Worm (Caenorhabditis elegans) whole organism, mixed stage, embryonic: Measurements from ENCODE around the gene bli-6.

Experiments
- bed-3 ChIP-seq: fragments of 200-800 bp; sonication (Bioruptor generic); optimal IDR thresholded peaks from 3 replicates; lab custom pipeline; 2018; ENCODE audit warnings: mild to moderate bottlenecking, missing genetic modification characterization, moderate library complexity, missing compliant biosample characterization
- blmp-1 ChIP-seq: fragments of 150-350 bp; optimal IDR thresholded peaks from 2 replicates; lab custom pipeline; 2014; ENCODE audit warnings: missing biosample characterization, missing genetic modification characterization
- ceh-39 ChIP-seq: fragments of 150-350 bp; optimal IDR thresholded peaks from 2 replicates; lab custom pipeline; 2014; ENCODE audit warnings: missing biosample characterization, missing genetic modification characterization
- ceh-43 ChIP-seq: fragments of 200-800 bp; sonication (Bioruptor generic); optimal IDR thresholded peaks from 2 replicates; lab custom pipeline; 2018; ENCODE audit warnings: mild to moderate bottlenecking, missing genetic modification characterization, moderate library complexity, missing compliant biosample characterization
- ceh-83 ChIP-seq: fragments of 200-800 bp; sonication (Bioruptor generic); optimal IDR thresholded peaks from 2 replicates; lab custom pipeline; 2018; ENCODE audit warnings: mild to moderate bottlenecking, missing genetic modification characterization, missing compliant biosample characterization
- ces-1 ChIP-seq: fragments of 150-350 bp; optimal IDR thresholded peaks from 2 replicates; lab custom pipeline; 2014; ENCODE audit warnings: missing biosample characterization, missing genetic modification reagents, missing genetic modification characterization
- cnd-1 ChIP-seq: fragments of 200-800 bp; sonication (Bioruptor generic); optimal IDR thresholded peaks from 2 replicates; lab custom pipeline; 2018; ENCODE audit warnings: mild to moderate bottlenecking, missing genetic modification characterization, missing compliant biosample characterization
- drap-1 ChIP-seq: fragments of 200-800 bp; sonication (Bioruptor generic); optimal IDR thresholded peaks from 3 replicates; lab custom pipeline; 2018; ENCODE audit warnings: mild to moderate bottlenecking, missing genetic modification characterization, missing compliant biosample characterization
- elt-1 ChIP-seq: sonication (generic microtip); optimal IDR thresholded peaks from 2 replicates; lab custom pipeline; 2017; ENCODE audit warnings: missing genetic modification characterization, mild to moderate bottlenecking, missing compliant biosample characterization, antibody characterized with exemption, moderate library complexity, borderline replicate concordance; ENCODE audit not compliant: insufficient read depth
- elt-3 ChIP-seq: fragments of 150-350 bp; optimal IDR thresholded peaks from 2 replicates; lab custom pipeline; 2014; ENCODE audit warnings: missing biosample characterization, missing genetic modification characterization
- ham-2 ChIP-seq: fragments of 200-800 bp; sonication (Bioruptor generic); optimal IDR thresholded peaks from 2 replicates; lab custom pipeline; 2018; ENCODE audit warnings: mild to moderate bottlenecking, missing genetic modification characterization, missing compliant biosample characterization
- hlh-1 ChIP-seq: fragments of 150-350 bp; optimal IDR thresholded peaks from 2 replicates; lab custom pipeline; 2014; ENCODE audit warnings: missing biosample characterization, missing genetic modification reagents, missing genetic modification characterization
- lin-13 ChIP-seq: fragments of 150-350 bp; optimal IDR thresholded peaks from 2 replicates; lab custom pipeline; 2014; ENCODE audit warnings: missing biosample characterization, missing genetic modification characterization
- lin-32 ChIP-seq: fragments of 200-800 bp; sonication (Bioruptor generic); optimal IDR thresholded peaks from 2 replicates; lab custom pipeline; 2018; ENCODE audit warnings: mild to moderate bottlenecking, missing genetic modification characterization, missing compliant biosample characterization
- lsy-2 ChIP-seq: fragments of 150-350 bp; optimal IDR thresholded peaks from 2 replicates; lab custom pipeline; 2014; ENCODE audit warnings: missing biosample characterization, missing genetic modification characterization
- mab-5 ChIP-seq: fragments of 150-350 bp; optimal IDR thresholded peaks from 2 replicates; lab custom pipeline; 2014; ENCODE audit warnings: missing biosample characterization, missing genetic modification characterization
- mep-1 ChIP-seq: fragments of 150-350 bp; optimal IDR thresholded peaks from 2 replicates; lab custom pipeline; 2017; ENCODE audit warnings: missing biosample characterization, missing genetic modification reagents, missing genetic modification characterization, inconsistent platforms
- nhr-12 ChIP-seq: fragments of 150-350 bp; optimal IDR thresholded peaks from 2 replicates; lab custom pipeline; 2014; ENCODE audit warnings: missing biosample characterization, missing genetic modification characterization
- nhr-2 ChIP-seq: fragments of 150-350 bp; optimal IDR thresholded peaks from 2 replicates; lab custom pipeline; 2014; ENCODE audit warnings: missing biosample characterization, missing genetic modification characterization
- nhr-237 ChIP-seq: fragments of 150-350 bp; optimal IDR thresholded peaks from 2 replicates; lab custom pipeline; 2014; ENCODE audit warnings: missing biosample characterization, missing genetic modification characterization
- nhr-28 ChIP-seq: fragments of 150-350 bp; optimal IDR thresholded peaks from 2 replicates; lab custom pipeline; 2014; ENCODE audit warnings: missing biosample characterization, missing genetic modification characterization
- nhr-76 ChIP-seq: sonication (generic microtip); optimal IDR thresholded peaks from 2 replicates; lab custom pipeline; 2017; ENCODE audit warnings: missing biosample characterization, missing genetic modification characterization
- pha-4 ChIP-seq: fragments of 150-350 bp; optimal IDR thresholded peaks from 2 replicates; lab custom pipeline; 2018; ENCODE audit warnings: missing biosample characterization, missing genetic modification reagents, missing genetic modification characterization
- sem-2 ChIP-seq: fragments of 200-800 bp; sonication (Bioruptor generic); optimal IDR thresholded peaks from 2 replicates; lab custom pipeline; 2018; ENCODE audit warnings: mild to moderate bottlenecking, missing genetic modification characterization, missing compliant biosample characterization
- snpc-4 ChIP-seq: fragments of 150-350 bp; optimal IDR thresholded peaks from 2 replicates; lab custom pipeline; 2014; ENCODE audit warnings: missing biosample characterization, missing genetic modification characterization
- tbx-8 ChIP-seq: fragments of 200-800 bp; sonication (Bioruptor generic); optimal IDR thresholded peaks from 2 replicates; lab custom pipeline; 2018; ENCODE audit warnings: mild to moderate bottlenecking, missing genetic modification characterization, moderate library complexity, missing compliant biosample characterization
- unc-120 ChIP-seq: sonication (generic microtip); optimal IDR thresholded peaks from 2 replicates; lab custom pipeline; 2017; ENCODE audit warnings: missing genetic modification characterization, missing compliant biosample characterization; ENCODE audit not compliant: poor library complexity, severe bottlenecking
- unc-39 ChIP-seq: fragments of 150-350 bp; optimal IDR thresholded peaks from 2 replicates; lab custom pipeline; 2014; ENCODE audit warnings: missing biosample characterization, missing genetic modification characterization
- unc-62 ChIP-seq: fragments of 150-350 bp; optimal IDR thresholded peaks from 2 replicates; lab custom pipeline; 2014; ENCODE audit warnings: missing biosample characterization, missing genetic modification reagents, missing genetic modification characterization

Gene bli-6

DNA sequence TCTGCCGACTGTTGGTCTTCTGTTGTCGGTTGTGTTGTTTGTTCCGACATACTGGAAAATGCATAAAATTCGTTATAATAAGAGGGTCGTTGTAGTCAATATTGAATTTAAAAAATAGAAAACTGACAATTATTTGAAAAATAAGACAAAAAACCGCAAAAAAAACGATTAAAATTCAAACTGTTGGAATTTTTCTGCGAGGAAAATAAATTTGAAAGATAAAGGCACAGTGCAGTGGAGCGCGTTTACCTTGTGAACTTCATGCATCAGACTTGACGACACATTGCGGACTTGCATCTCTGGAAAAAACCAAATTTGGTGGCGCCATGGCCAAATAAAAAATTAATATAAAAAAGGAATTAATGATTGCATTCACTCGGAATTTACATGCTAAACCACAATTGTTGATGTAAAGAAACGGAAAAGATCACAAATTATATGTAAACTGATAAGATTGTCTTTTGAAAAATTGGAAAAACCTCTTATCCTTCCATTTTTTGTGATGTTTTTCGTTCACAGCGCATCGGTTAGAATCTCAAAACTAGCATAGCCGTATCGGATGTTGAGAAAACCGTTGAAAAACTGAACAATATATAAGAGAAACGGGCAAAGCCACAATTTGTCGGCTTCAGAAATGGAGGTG is at the start of gene bli-6, which contains the start of gene hrpf-2:
Gene bli-6 (plus strand): TSS at position 593 of the 643 bp plus-strand sequence.
Gene hrpf-2 (minus strand): TSS at position 51 of the 643 bp plus-strand sequence.
- TF ChIP-seq ces-1 (GFP tag; lab: Kevin White, UChicago): peak; percentile 70
- TF ChIP-seq lsy-2 (tag; lab: Kevin White, UChicago): peak; percentile 78
- TF ChIP-seq bed-3 (GFP tag; lab: Kevin White, UChicago): no peak
- TF ChIP-seq mep-1 (tag; lab: Kevin White, UChicago): peak; percentile 76
- TF ChIP-seq mab-5: no peak
- no peak for TF ChIP-seq nhr-76
- TF ChIP-seq nhr-237 (tag; lab: Kevin White, UChicago): peak; percentile 61
- no peak for TF ChIP-seq ham-2 (GFP tag; lab: Kevin White, UChicago)
- peak; percentile 85 for TF ChIP-seq unc-120 (tag; lab: Kevin White, UChicago)
- peak; percentile 1 for TF ChIP-seq hlh-1
- TF ChIP-seq pha-4 (tag; lab: Kevin White, UChicago): peak; percentile 35
- no peak for TF ChIP-seq nhr-28
- no peak for TF ChIP-seq ceh-43 (GFP tag; lab: Kevin White, UChicago)
- peak; percentile 4 for TF ChIP-seq ceh-39 (tag; lab: Kevin White, UChicago)
- no peak for TF ChIP-seq blmp-1
- no peak for TF ChIP-seq tbx-8 (GFP tag; lab: Kevin White, UChicago)
- TF ChIP-seq unc-62 (GFP tag; lab: Kevin White, UChicago): no peak

DNA sequence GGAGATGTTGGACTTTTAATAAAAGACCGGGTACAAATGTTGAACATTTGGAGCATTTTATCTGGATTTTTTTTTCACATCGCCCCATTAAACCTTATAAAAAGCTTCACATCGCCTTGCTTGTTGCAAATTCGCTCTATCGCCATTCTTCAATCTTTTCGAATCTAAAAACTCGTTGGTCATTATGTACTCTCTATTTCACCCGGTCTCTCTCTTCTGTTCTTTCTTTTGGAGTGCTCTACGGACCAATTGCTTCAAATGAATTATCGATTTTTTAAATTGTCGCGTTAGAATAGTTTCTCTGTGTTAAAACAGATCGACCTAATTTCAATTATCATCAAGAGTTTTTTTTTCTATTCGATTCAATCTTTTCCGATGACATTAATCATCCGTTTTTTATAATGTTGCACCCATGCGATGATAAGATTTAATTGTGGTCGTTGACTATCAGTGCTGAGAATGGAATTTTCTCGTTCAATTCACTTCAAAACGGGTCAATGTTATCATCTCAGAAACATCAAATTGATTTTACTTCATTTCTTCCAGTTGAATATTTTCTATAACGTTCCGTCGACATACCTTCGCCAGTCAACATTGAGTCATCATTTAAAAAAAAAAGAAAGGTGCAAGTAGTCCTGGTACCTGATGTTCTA is 49.4 kb upstream of the bli-6 start:
- TF ChIP-seq hlh-1 (no peak), mab-5 (no peak), cnd-1 (tag; lab: Kevin White, UChicago) (no peak), bed-3 (GFP tag; lab: Kevin White, UChicago) (no peak), nhr-237 (tag; lab: Kevin White, UChicago) (no peak), mep-1 (tag; lab: Kevin White, UChicago) (peak; percentile 25), unc-120 (tag; lab: Kevin White, UChicago) (no peak), elt-3 (tag; lab: Kevin White, UChicago) (no peak), ceh-83 (GFP tag; lab: Kevin White, UChicago) (no peak), unc-62 (GFP tag; lab: Kevin White, UChicago) (no peak), lsy-2 (tag; lab: Kevin White, UChicago) (no peak), ceh-39 (tag; lab: Kevin White, UChicago) (peak; percentile 55), elt-1 (tag; lab: Kevin White, UChicago) (peak; percentile 15), pha-4 (tag; lab: Kevin White, UChicago) (no peak), nhr-12 (no peak), unc-39 (no peak), ces-1 (GFP tag; lab: Kevin White, UChicago) (peak; percentile 73)

DNA sequence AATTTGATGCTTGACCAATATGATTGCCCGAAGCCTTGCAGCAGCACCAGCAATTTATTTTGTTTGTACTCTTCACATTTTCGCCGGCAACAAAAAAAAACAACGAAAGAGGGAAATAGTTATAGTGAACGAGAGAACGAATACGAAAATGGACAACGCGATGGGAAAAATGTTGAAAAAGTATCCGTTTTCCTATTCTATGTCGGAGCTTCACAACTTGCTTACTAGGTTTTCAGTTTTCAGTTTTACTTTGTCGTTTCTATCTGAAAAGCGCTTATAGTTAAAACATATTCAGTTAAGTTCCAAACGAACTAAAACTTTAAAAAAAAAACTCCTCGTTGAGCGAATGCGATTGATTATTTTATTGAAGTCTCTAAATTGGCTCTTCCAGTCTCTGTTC is 48.7 kb upstream of the bli-6 start:
- no peak for TF ChIP-seq lin-13 (tag; lab: Kevin White, UChicago)
- TF ChIP-seq ham-2 (GFP tag; lab: Kevin White, UChicago): no peak
- TF ChIP-seq ces-1 (GFP tag; lab: Kevin White, UChicago): no peak
- TF ChIP-seq unc-62 (GFP tag; lab: Kevin White, UChicago): no peak
- no peak for TF ChIP-seq unc-39
- no peak for TF ChIP-seq lin-32 (GFP tag; lab: Kevin White, UChicago)
- TF ChIP-seq drap-1 (GFP tag; lab: Kevin White, UChicago): no peak
- TF ChIP-seq cnd-1 (tag; lab: Kevin White, UChicago): no peak
- no peak for TF ChIP-seq bed-3 (GFP tag; lab: Kevin White, UChicago)
- TF ChIP-seq nhr-76: no peak
- no peak for TF ChIP-seq nhr-2
- no peak for TF ChIP-seq ceh-43 (GFP tag; lab: Kevin White, UChicago)

DNA sequence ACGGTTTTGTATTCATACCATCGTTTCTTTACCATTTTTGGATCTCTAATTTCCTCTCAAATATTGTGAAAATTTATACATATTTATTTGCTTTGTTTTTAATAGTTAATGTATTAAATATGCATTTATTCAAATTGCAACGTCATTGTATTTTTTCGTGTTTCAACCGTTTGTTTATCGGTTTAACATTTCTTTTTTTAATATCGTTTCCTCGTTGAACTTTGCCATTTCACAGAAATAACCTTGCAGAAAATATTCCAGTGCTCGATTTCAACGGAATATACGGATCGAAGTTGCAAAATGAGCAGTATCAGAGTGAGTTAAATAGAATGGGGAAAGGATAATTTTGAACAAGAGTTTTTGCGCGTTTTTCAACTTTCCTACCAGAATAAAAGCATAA is 47.5 kb upstream of the bli-6 start, which contains the start of gene seu-1:
Gene seu-1 (plus strand): TSS at position 301 of the 400 bp plus-strand sequence.
- no peak for TF ChIP-seq unc-39
- TF ChIP-seq hlh-1: no peak
- no peak for TF ChIP-seq elt-1 (tag; lab: Kevin White, UChicago)
- no peak for TF ChIP-seq nhr-28
- no peak for TF ChIP-seq snpc-4 (tag; lab: Kevin White, UChicago)

DNA sequence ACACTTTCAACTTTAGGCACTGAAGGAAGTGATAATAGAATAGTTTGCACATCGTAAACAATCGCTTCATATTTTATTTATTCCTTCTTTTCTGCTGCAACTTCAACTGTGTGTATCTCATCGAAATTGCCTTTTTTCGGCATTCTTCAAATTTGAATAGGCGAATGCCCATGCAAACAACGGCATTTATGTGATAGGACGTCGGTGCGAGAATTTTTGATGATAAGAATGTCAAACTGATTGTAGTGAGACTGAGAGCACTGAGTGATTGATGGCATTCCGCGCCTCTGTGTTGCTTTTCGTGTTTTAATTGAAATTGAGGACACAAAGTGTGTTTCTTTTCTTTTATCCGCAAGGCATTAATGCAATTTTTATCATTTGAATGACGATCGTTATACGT is 46.1 kb upstream of the bli-6 start:
- TF ChIP-seq unc-120 (tag; lab: Kevin White, UChicago): peak; percentile 12
- TF ChIP-seq cnd-1 (tag; lab: Kevin White, UChicago): no peak
- TF ChIP-seq unc-62 (GFP tag; lab: Kevin White, UChicago): peak; percentile 49
- no peak for TF ChIP-seq hlh-1
- TF ChIP-seq sem-2: no peak
- TF ChIP-seq, all 35 proteins: peak for 2
